Worm (Caenorhabditis elegans): ENCODE measurements around the gene F09E5.11.

Gene F09E5.11

DNA sequence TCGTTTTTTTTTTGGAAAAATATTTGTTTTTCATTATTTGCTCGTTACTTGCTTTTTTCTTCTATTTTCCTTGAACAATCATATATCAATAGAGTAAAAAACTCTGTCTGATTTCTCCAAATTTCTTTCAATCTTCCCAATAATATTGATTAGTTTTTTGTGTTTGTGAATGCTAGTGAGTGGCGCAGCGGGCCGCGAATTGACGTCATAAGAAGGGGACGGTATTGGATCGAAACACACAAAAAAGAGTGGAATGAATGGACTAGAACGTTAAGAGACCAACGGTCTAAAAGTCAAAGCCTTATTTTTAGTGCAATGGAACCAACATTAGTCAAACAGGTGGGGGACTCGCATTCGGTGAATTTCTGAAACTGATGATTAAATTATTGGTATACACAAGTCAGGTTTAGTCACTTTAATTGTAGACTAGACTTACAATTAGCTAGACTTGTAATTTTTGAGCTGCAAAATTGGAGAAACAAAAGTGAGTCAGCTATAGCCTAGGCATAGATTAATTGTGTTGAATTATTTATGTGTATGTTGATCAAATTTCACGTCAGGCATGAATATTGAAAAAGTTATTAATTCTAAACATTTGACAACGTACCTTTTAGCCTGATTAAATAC lies 26.2 kb downstream of the F09E5.11 start (continued):
- no peak for TF ChIP-seq mab-9 (GFP tag; IDR thresholded peaks at IDR 0.05)
- TF ChIP-seq efl-1 (optimal IDR thresholded peaks at IDR 0.05): no peak
- no peak for TF ChIP-seq efl-1 (GFP tag; optimal IDR thresholded peaks at IDR 0.05 in 1 of 2)
- peak; percentile 36 for TF ChIP-seq mep-1 (tag; optimal IDR thresholded peaks at IDR 0.05)
- peak; percentile 10 for TF ChIP-seq nhr-77 (tag; optimal IDR thresholded peaks at IDR 0.05)
- TF ChIP-seq zip-4 (GFP tag; optimal IDR thresholded peaks at IDR 0.05): no peak
- TF ChIP-seq C16A3.4 (tag; optimal IDR thresholded peaks at IDR 0.05): no peak

ce11 chrII:5330206-5330686 lies 27.7 kb downstream of the F09E5.11 start:
- TF ChIP-seq xbp-1 (tag; optimal IDR thresholded peaks at IDR 0.05) (peak; percentile 65), skn-1 (tag; optimal IDR thresholded peaks at IDR 0.05) (peak; percentile 78), mef-2 (tag; optimal IDR thresholded peaks at IDR 0.05) (no peak), lin-39 (tag; optimal IDR thresholded peaks at IDR 0.05) (peak; percentile 22), fos-1 (tag; optimal IDR thresholded peaks at IDR 0.05) (peak; percentile 82), efl-3 (GFP tag; optimal IDR thresholded peaks at IDR 0.05) (no peak), nhr-11 (tag; optimal IDR thresholded peaks at IDR 0.05) (peak; percentile 83), elt-3 (tag; optimal IDR thresholded peaks at IDR 0.05) (peak in 3 of 6 experiments; percentile 44 to 77 (median 70)), unc-30 (tag; optimal IDR thresholded peaks at IDR 0.05) (no peak), swsn-7 (tag; optimal IDR thresholded peaks at IDR 0.05) (peak; percentile 84), ama-1 (optimal IDR thresholded peaks at IDR 0.05) (peak; percentile 39), unc-130 (tag; optimal IDR thresholded peaks at IDR 0.05) (no peak), unc-98 (GFP tag; IDR thresholded peaks at IDR 0.05) (no peak), lir-3 (tag; optimal IDR thresholded peaks at IDR 0.05; ENCODE audit: poor library complexity) (peak; percentile 41), efl-1 (optimal IDR thresholded peaks at IDR 0.05) (peak; percentile 77 to 81), efl-1 (GFP tag; optimal IDR thresholded peaks at IDR 0.05 in 1 of 2) (peak; percentile 44 to 95), isw-1 (GFP tag; IDR thresholded peaks at IDR 0.05) (peak; percentile 36; the same call in 1 of the 2 replicates), ztf-11 (tag; optimal IDR thresholded peaks at IDR 0.05) (peak in 1 of 2 experiments; percentile 9), ces-1 (GFP tag; optimal IDR thresholded peaks at IDR 0.05) (no peak), mdl-1 (tag; optimal IDR thresholded peaks at IDR 0.05) (peak in 1 of 2 experiments; percentile 87), dpl-1 (GFP tag; optimal IDR thresholded peaks at IDR 0.05) (peak; percentile 49 to 59 (median 51)), lin-14 (GFP tag; optimal IDR thresholded peaks at IDR 0.05) (peak; percentile 94), C16A3.4 (tag; optimal IDR thresholded peaks at IDR 0.05) (peak; percentile 79), snu-23 (GFP tag; optimal IDR thresholded peaks at IDR 0.05) (peak; percentile 92), mab-9 (GFP tag; IDR thresholded peaks at IDR 0.05) (peak; percentile 49; the same call in 1 of the 2 replicates), egl-13 (tag; optimal IDR thresholded peaks at IDR 0.05) (peak; percentile 67), ceh-82 (tag; optimal IDR thresholded peaks at IDR 0.05) (peak in 2 of 3 experiments; percentile 40 to 55), ztf-4 (tag; optimal IDR thresholded peaks at IDR 0.05) (peak; percentile 53), lin-35 (GFP tag; optimal IDR thresholded peaks at IDR 0.05) (peak; percentile 50 to 84), nhr-237 (tag; optimal IDR thresholded peaks at IDR 0.05) (peak; percentile 75), sup-37 (GFP tag; optimal IDR thresholded peaks at IDR 0.05) (peak; percentile 15), nhr-19 (GFP tag; conservative IDR thresholded peaks at IDR 0.05) (peak; percentile 82), zip-4 (GFP tag; optimal IDR thresholded peaks at IDR 0.05) (peak; percentile 22), tlp-1 (tag; optimal IDR thresholded peaks at IDR 0.05) (no peak), nhr-85 (tag) (peak; percentile 100), rnt-1 (tag; optimal IDR thresholded peaks at IDR 0.05) (peak; percentile 86), nhr-28 (tag; optimal IDR thresholded peaks at IDR 0.05) (no peak), dsc-1 (tag; optimal IDR thresholded peaks at IDR 0.05) (peak; percentile 86), nhr-71 (tag; optimal IDR thresholded peaks at IDR 0.05) (peak; percentile 96), tbx-2 (tag; optimal IDR thresholded peaks at IDR 0.05) (peak; percentile 83), nhr-76 (tag; optimal IDR thresholded peaks at IDR 0.05) (no peak), nhr-47 (tag; optimal IDR thresholded peaks at IDR 0.05) (peak; percentile 83), egl-27 (tag; optimal IDR thresholded peaks at IDR 0.05) (peak in 1 of 2 experiments; percentile 80), nhr-77 (tag; optimal IDR thresholded peaks at IDR 0.05) (peak; percentile 89), nhr-20 (tag; optimal IDR thresholded peaks at IDR 0.05) (peak; percentile 95), C04F5.9 (tag; optimal IDR thresholded peaks at IDR 0.05) (peak; percentile 36), unc-62 (GFP tag; optimal IDR thresholded peaks at IDR 0.05) (no peak), blmp-1 (tag; optimal IDR thresholded peaks at IDR 0.05) (peak; percentile 94)
